Fruit fly (Drosophila melanogaster) ovary, adult (tissue): Measurements from ENCODE around the gene Ada2b.

Source experiments
- CG17801 ChIP-seq: fragments of 200-800 bp; optimal IDR thresholded peaks from 2 replicates; lab custom pipeline; 2019; ENCODE audit warnings: missing biosample characterization, mild to moderate bottlenecking, missing genetic modification characterization, moderate library complexity; ENCODE audit not compliant: partially characterized antibody

Gene Ada2b

dm6 chr3R:8215528-8216189 lies 24.7 kb downstream of the Ada2b start:
- no peak for TF ChIP-seq CG17801

- no peak for TF ChIP-seq CG17801
These were observed 27.7 kb downstream of the Ada2b start for dm6 chr3R:8212594-8212993.

DNA sequence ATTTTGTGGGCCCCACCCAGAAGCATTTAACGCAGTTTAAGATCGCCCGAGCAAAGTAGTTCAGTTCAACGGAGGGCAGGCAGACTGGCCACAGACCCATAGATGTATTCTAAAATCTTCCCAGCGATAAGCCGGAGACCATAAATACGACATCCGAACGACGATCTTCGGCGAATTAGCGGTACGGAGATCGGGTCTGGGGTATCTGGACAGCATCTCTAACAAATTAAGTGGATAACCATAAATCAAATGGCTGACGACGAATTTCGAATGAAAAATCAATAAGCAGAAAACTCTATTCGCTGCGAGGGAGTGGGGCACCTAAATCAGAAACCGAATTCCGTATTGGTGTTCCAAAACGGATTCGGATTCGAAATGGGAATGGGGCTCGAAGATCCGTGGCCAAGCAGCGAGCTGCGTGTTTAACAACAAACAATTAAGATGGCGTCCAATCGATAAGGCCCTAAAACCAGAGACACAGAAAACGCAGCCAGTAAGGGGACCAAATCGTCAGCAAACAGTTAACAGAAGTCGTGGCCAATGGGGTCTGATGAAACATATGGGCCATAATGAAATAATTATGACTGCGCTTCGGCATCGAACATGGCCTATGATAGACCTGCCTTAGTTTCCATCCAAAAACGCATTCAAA lies 29.4 kb downstream of the Ada2b start:
- no peak for TF ChIP-seq CG17801

- TF ChIP-seq CG17801, result no peak
These were observed 31.8 kb downstream of the Ada2b start for dm6 chr3R:8208378-8209021.

DNA sequence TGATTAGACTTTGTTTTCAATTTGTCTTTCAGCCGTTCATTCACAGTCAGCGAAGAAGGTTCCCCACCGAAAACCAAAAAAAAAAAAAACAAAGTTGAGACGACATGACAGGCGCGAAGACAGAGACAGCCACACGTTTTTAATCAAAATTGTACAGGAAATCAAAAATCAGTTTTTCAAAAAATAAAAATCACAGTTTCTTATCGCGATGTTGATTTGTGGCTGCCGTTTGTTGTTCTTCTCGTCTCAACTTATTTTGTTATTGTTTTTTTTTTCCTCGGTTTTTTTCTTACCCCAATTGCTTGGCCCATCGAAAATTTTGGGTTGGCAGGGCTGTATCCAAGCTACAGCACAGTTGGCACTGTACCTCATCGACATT lies 33.0 kb downstream of the Ada2b start:
- no peak for TF ChIP-seq CG17801

dm6 chr3R:8206628-8207275 lies 33.6 kb downstream of the Ada2b start:
- TF ChIP-seq CG17801, result no peak

- TF ChIP-seq CG17801, result no peak
These were observed 34.3 kb downstream of the Ada2b start for dm6 chr3R:8206019-8206418.

DNA sequence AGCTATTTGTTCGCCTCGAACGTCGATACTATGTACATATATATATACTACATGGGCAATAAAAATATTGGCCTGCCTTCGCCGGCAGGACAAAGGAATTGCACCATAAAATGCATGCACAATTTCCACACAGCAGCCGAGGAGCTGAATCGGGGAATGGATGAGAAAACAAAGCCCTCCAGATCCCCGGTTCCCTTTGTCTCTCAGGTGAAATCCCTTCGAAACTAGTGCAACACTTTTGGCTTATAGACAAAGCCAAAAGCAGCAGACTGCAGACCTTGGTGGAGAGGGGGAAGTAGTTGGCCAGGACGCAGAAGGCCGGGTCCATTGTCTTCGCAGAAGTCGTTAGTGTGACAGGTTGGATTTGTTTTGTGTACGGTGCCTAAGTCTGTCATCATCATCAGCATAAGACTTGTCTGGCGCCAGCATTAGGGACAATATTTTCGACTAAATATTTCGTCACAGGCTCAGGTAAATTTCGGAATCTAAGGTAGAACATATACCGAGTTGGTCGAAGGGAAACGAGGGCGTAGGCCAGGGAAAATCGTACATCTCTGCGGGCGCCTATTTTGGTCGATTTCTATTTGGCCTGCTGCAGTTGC lies 34.9 kb downstream of the Ada2b start:
- TF ChIP-seq CG17801, result no peak

DNA sequence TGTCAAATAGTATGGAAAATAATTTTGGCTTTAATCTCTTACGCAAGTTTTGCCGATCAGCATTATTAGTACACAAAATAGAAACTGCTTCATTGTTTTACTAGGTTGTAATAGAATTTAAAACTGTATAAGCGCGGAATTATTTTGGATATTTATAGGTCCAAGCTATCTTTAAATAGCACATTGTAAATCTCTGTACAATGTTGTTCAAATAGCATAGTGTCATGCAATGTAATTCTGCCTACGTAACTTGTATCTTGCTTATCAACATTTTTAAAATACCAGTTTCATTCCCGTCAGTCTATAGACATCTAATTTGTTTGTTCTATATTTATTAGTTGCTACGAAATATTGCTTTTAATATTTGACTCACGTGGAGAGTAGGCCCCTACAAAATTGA lies 35.6 kb downstream of the Ada2b start, which contains the start of gene CheA84a:
CheA84a (minus strand) TSS at position 101 of the 400 bp plus-strand sequence.
- no peak for TF ChIP-seq CG17801

- no peak for TF ChIP-seq CG17801
These were observed 36.9 kb downstream of the Ada2b start for dm6 chr3R:8203367-8203766.

- no peak for TF ChIP-seq CG17801
These were observed 42.0 kb downstream of the Ada2b start for dm6 chr3R:8198320-8198719.

- no peak for TF ChIP-seq CG17801
These were observed 43.2 kb downstream of the Ada2b start for dm6 chr3R:8197137-8197536.

DNA sequence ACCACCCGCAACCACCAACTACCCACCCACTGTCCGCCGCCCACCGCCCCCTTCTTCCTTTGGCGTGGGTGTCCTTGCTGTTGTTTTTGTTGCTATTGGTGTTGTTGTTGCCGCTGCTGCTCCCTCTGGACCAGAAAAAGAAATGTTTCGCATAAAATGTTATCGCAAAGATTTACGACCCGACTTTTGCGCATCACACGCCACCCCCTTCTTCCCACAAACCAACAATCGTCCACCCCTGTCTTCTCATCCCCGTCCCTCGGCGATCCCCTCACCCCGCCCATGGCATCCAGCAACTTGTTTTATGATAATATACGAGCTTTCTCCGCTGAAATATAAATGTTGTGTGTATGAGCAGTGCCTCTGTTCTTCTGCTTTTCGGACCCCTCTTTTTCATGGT lies 45.3 kb downstream of the Ada2b start:
- no peak for TF ChIP-seq CG17801

DNA sequence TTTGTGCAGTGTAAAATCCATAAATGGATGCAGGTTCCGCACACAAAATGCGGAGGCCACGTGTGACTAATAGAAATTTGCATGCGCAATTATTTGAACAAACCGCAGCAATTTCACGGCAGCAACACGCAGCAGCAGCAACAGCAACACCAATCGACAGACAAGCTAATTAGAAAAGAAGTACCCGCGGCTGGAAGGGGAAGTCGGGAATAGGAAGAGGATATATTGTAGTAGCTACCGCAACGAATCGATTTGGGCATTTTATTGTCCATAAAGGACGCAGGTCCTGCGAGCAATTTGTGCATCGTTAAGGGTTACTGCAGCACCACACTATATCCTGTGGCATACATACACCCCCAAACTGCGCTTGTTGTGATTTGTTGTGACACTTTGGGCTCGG lies 47.2 kb downstream of the Ada2b start:
- no peak for TF ChIP-seq CG17801

DNA sequence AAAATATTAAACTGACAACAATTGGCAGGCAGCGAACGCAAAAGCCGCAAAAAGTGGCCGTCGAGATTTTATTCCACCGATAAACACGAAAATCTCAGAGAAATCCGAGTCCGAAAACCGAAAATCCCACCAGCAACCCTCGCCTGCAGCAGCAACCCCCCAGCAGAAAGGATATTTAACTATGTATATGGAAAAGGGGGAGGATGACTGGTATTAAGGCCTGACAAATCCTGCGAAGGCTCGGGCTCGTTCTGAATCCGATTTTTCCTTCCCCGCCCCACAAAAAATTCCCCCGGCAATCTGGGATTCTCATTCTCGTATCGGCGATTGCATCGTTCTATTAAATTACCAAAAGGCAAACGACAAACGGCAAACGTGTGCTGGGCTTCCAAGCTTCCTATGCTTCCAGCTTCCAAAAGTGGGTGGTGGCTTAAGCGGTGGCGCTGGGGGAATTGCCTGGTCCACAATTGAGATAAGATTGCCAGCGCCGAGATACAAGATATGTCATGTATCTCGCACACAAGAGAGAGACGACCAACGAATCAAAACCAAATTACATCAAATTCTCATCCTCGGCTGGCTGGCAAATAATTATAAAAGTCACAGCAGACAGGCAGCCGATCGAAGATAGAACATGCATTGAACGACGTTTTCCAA lies 47.9 kb downstream of the Ada2b start:
- TF ChIP-seq CG17801, result no peak

dm6 chr3R:8190866-8191265 lies 49.4 kb downstream of the Ada2b start:
- TF ChIP-seq CG17801, result no peak

- no peak for TF ChIP-seq CG17801
These were observed 50.8 kb downstream of the Ada2b start for dm6 chr3R:8189473-8189872.
